Fruit fly (Drosophila melanogaster) whole organism, wandering third instar larva: Measurements from ENCODE around the gene Sox21a.

Source experiments
- Abd-B ChIP-seq: fragments of >200 bp; optimal IDR thresholded peaks from 2 replicates; lab custom pipeline; 2017; ENCODE audit warnings: missing biosample characterization, missing genetic modification characterization
- CG32264 ChIP-seq: fragments of 200-800 bp; sonication (Bioruptor generic); optimal IDR thresholded peaks from 2 replicates; lab custom pipeline; 2016; ENCODE audit warnings: missing biosample characterization, missing genetic modification characterization
- CG9705 ChIP-seq: fragments of 200-800 bp; sonication (Bioruptor generic); optimal IDR thresholded peaks from 2 replicates; lab custom pipeline; 2018; ENCODE audit warnings: missing biosample characterization, mild to moderate bottlenecking, missing genetic modification characterization
- CrebA ChIP-seq: fragments of 200-800 bp; sonication (Bioruptor generic); optimal IDR thresholded peaks from 2 replicates; lab custom pipeline; 2016; ENCODE audit warnings: missing biosample characterization, mild to moderate bottlenecking, missing genetic modification characterization, borderline replicate concordance
- Dfd ChIP-seq: fragments of >200 bp; optimal IDR thresholded peaks from 2 replicates; lab custom pipeline; 2017; ENCODE audit warnings: missing biosample characterization, missing genetic modification characterization
- Dif ChIP-seq: fragments of 200-275, 200-300 bp; sonication (Bioruptor generic); optimal IDR thresholded peaks from 2 replicates; lab custom pipeline; 2018; ENCODE audit warnings: missing biosample characterization, missing genetic modification characterization; ENCODE audit not compliant: partially characterized antibody
- GATAd ChIP-seq: sonication (Bioruptor generic); optimal IDR thresholded peaks from 2 replicates; lab custom pipeline; 2016; ENCODE audit warnings: missing biosample characterization, missing genetic modification characterization
- HLH106 ChIP-seq: fragments of 200-800 bp; optimal IDR thresholded peaks from 3 replicates; lab custom pipeline; 2019; ENCODE audit warnings: missing biosample characterization, mild to moderate bottlenecking, missing genetic modification characterization, moderate library complexity
- Hnf4 ChIP-seq: fragments of 200-800 bp; sonication (Bioruptor generic); optimal IDR thresholded peaks from 2 replicates; lab custom pipeline; 2016; ENCODE audit warnings: missing biosample characterization, mild to moderate bottlenecking, missing genetic modification characterization
- Hr83 ChIP-seq: fragments of 200-300 bp; sonication (Bioruptor generic); optimal IDR thresholded peaks from 2 replicates; lab custom pipeline; 2016; ENCODE audit warnings: missing biosample characterization, mild to moderate bottlenecking, missing genetic modification characterization, moderate library complexity; ENCODE audit not compliant: poor library complexity, severe bottlenecking
- Jra ChIP-seq: sonication (Bioruptor generic); optimal IDR thresholded peaks from 2 replicates; lab custom pipeline; 2016; ENCODE audit warnings: missing biosample characterization, missing genetic modification characterization
- Mio ChIP-seq: sonication (Bioruptor generic); optimal IDR thresholded peaks from 2 replicates; lab custom pipeline; 2016; ENCODE audit warnings: missing biosample characterization, missing genetic modification characterization
- Myc ChIP-seq: fragments of >200 bp; optimal IDR thresholded peaks from 2 replicates; lab custom pipeline; 2017
- N ChIP-seq: fragments of >200 bp; optimal IDR thresholded peaks from 2 replicates; lab custom pipeline; 2018; ENCODE audit warnings: missing biosample characterization, missing external identifiers, missing genetic modification characterization
- OdsH ChIP-seq: fragments of 200-800 bp; sonication (Bioruptor generic); optimal IDR thresholded peaks from 2 replicates; lab custom pipeline; 2016; ENCODE audit warnings: missing biosample characterization, mild to moderate bottlenecking, missing genetic modification characterization
- Rel ChIP-seq, 2 experiments: fragments of 200-800 bp; sonication (Bioruptor generic) in 1 of 2; optimal IDR thresholded peaks; 2 replicates in 1 of 2; 3 replicates in 1 of 2; lab custom pipeline; 2016 to 2019; ENCODE audit warnings: mild to moderate bottlenecking in 2 of 2, missing biosample characterization in 2 of 2, missing genetic modification characterization in 2 of 2, moderate library complexity in 1 of 2
- Sp1 ChIP-seq: fragments of 200-800 bp; sonication (Bioruptor generic); optimal IDR thresholded peaks from 3 replicates; lab custom pipeline; 2019; ENCODE audit warnings: missing biosample characterization, mild to moderate bottlenecking, missing genetic modification characterization, moderate library complexity
- Vsx2 ChIP-seq: fragments of 200-300, 225-300 bp; sonication (Bioruptor generic); optimal IDR thresholded peaks from 2 replicates; lab custom pipeline; 2018; ENCODE audit warnings: missing biosample characterization, missing genetic modification characterization; ENCODE audit not compliant: partially characterized antibody
- br ChIP-seq: fragments of 200-800 bp; sonication (Bioruptor generic); optimal IDR thresholded peaks from 2 replicates; lab custom pipeline; 2016; ENCODE audit warnings: missing biosample characterization, missing genetic modification characterization
- brk ChIP-seq: fragments of 200-800 bp; sonication (Bioruptor generic); optimal IDR thresholded peaks from 2 replicates; lab custom pipeline; 2016; ENCODE audit warnings: missing biosample characterization, mild to moderate bottlenecking, missing genetic modification characterization
- dl ChIP-seq, 2 experiments: fragments of 175-275, 200-275 bp in 1 of 2; fragments of 200-275 bp in 1 of 2; sonication (Bioruptor generic); optimal IDR thresholded peaks; lab custom pipeline; 2018; ENCODE audit warnings: mild to moderate bottlenecking in 2 of 2, missing biosample characterization in 2 of 2, missing genetic modification characterization in 2 of 2, moderate library complexity in 2 of 2; ENCODE audit not compliant: partially characterized antibody in 2 of 2, insufficient read depth in 1 of 2
- dmrt93B ChIP-seq: fragments of 200-800 bp; sonication (Bioruptor generic); optimal IDR thresholded peaks from 2 replicates; lab custom pipeline; 2018; ENCODE audit warnings: missing biosample characterization, mild to moderate bottlenecking, missing genetic modification characterization
- dsf ChIP-seq: sonication (Bioruptor generic); optimal IDR thresholded peaks from 2 replicates; lab custom pipeline; 2016; ENCODE audit warnings: missing biosample characterization, missing genetic modification characterization, borderline replicate concordance
- ey ChIP-seq: fragments of 200-800 bp; sonication (Bioruptor generic); optimal IDR thresholded peaks from 2 replicates; lab custom pipeline; 2016; ENCODE audit warnings: missing biosample characterization, missing genetic modification characterization
- fru ChIP-seq: fragments of 200-800 bp; sonication (Bioruptor generic); optimal IDR thresholded peaks from 3 replicates; lab custom pipeline; 2016; ENCODE audit warnings: missing biosample characterization, mild to moderate bottlenecking, missing genetic modification characterization
- jim ChIP-seq: fragments of 175-275, 200-325 bp; sonication (Bioruptor generic); optimal IDR thresholded peaks from 2 replicates; lab custom pipeline; 2016; ENCODE audit warnings: missing biosample characterization, mild to moderate bottlenecking, missing genetic modification characterization
- lola ChIP-seq: fragments of >200 bp; optimal IDR thresholded peaks from 2 replicates; lab custom pipeline; 2017; ENCODE audit warnings: missing biosample characterization, missing genetic modification characterization
- pan ChIP-seq: fragments of >200 bp; optimal IDR thresholded peaks from 2 replicates; lab custom pipeline; 2017
- psq ChIP-seq: fragments of 200-800 bp; sonication (Bioruptor generic); optimal IDR thresholded peaks from 3 replicates; lab custom pipeline; 2017; ENCODE audit warnings: missing biosample characterization, mild to moderate bottlenecking, missing genetic modification characterization, moderate library complexity
- rgr ChIP-seq: fragments of 200-800 bp; sonication (Bioruptor generic); optimal IDR thresholded peaks from 3 replicates; lab custom pipeline; 2016; ENCODE audit warnings: missing biosample characterization, mild to moderate bottlenecking, missing genetic modification characterization
- sage ChIP-seq: fragments of 200-800 bp; sonication (Bioruptor generic); optimal IDR thresholded peaks from 2 replicates; lab custom pipeline; 2016; ENCODE audit warnings: missing biosample characterization, mild to moderate bottlenecking, missing genetic modification characterization
- sv ChIP-seq: fragments of 200-800 bp; sonication (Bioruptor generic); optimal IDR thresholded peaks from 3 replicates; lab custom pipeline; 2016; ENCODE audit warnings: missing biosample characterization, missing genetic modification characterization
- tai ChIP-seq: sonication (Bioruptor generic); optimal IDR thresholded peaks from 2 replicates; lab custom pipeline; 2016; ENCODE audit warnings: missing biosample characterization, missing genetic modification characterization
- usp ChIP-seq: fragments of >200 bp; optimal IDR thresholded peaks from 2 replicates; lab custom pipeline; 2017; ENCODE audit warnings: missing biosample characterization, missing genetic modification characterization
- woc ChIP-seq: sonication (Bioruptor generic); optimal IDR thresholded peaks from 2 replicates; lab custom pipeline; 2016; ENCODE audit warnings: missing biosample characterization, mild to moderate bottlenecking, missing genetic modification characterization

The Sox21a gene

DNA sequence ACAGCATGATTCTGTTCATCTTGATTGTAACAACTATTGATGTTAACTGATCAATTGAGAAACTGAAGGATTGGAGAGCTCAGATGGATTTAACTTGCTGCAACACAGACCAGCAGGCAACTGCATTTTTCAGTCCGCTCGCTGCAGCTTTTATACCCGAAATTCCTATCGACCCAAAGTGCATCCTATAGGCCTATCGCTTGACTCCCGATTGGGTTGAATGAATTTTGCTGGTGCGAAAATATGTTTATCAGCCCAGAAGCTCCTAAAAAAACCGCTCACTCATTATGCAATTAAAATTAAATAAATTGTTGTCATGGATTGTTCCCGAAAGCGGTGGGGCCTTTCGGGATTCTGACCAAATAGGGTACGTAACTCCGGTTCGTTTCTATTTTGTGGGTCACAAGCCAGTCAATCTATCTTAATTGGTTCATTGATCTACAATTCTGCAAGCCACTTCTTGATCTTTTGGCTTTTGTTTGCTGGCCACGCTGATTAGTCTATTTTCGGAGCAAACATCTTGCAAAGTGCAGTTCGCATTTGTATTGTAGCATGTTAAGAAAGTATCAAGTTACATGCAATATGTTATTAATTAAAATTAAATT, 9.9 kb downstream of the Sox21a start, which contains the start of gene Fbp1:
Fbp1 (minus strand) TSS at position 113 of the 605 bp plus-strand sequence.
- TF ChIP-seq usp (GFP tag; lab: Kevin White, UChicago), result no peak
- TF ChIP-seq OdsH (GFP tag; lab: Kevin White, UChicago), result no peak
- TF ChIP-seq Sp1 (GFP tag; lab: Kevin White, UChicago), result no peak
- TF ChIP-seq Hnf4, result peak; percentile 43
- TF ChIP-seq pan (lab: Kevin White, UChicago), result no peak
- no peak for TF ChIP-seq Rel (GFP tag; optimal IDR thresholded peaks at IDR 0.05; lab: Kevin White, UChicago)
- TF ChIP-seq Rel (tag; optimal IDR thresholded peaks at IDR 0.05; lab: Kevin White, UChicago), result peak; percentile 58
- TF ChIP-seq Dif, result no peak
- no peak for TF ChIP-seq fru (GFP tag; lab: Kevin White, UChicago)

DNA sequence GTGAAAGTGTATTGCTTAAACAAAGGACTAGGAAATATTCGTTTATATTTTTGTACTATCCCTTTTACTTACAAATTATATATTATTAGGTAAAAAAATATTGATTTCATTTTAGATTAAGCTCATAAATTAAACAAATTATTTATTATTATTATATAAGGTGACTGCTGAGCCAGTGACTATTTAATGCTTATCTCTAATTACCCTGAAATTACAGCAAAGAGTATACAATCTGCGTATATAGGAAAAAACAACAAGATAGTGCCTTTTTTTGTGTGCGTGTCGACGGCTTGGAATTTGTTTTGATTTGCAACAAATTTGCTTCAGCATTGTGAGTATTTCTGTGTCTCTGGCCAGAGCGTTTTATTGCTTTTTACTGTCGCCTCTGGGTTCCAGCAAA, 18.4 kb downstream of the Sox21a start:
- TF ChIP-seq GATAd (GFP tag; lab: Kevin White, UChicago), result no peak
- no peak for TF ChIP-seq dmrt93B (GFP tag; lab: Kevin White, UChicago)
- TF ChIP-seq usp (GFP tag; lab: Kevin White, UChicago), result no peak
- TF ChIP-seq CG9705 (GFP tag; lab: Kevin White, UChicago), result no peak
- TF ChIP-seq, all 38 proteins: peak for 0

DNA sequence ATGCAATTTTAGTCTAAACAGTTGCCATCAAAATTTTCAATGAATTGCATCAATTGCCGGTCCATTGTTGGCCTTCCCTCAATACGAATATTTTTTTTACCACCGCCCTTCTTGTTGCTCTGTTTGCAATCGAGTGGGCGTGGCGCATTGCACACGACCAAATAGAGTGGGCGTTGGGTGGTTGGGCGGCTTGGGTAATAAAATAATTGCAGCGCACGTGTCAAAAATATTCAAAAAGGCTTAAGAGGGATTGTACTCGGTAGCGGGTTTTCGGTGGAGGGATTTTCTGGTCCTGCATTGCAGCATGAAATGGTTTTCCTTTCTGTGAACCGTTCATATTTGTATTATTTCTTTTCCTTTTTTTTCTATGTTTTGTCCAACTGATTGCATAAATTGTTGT, 18.9 kb downstream of the Sox21a start:
- TF ChIP-seq rgr (GFP tag; lab: Kevin White, UChicago) (no peak), usp (GFP tag; lab: Kevin White, UChicago) (no peak), Vsx2 (GFP tag; lab: Kevin White, UChicago) (no peak), Abd-B (no peak), GATAd (GFP tag; lab: Kevin White, UChicago) (no peak), br (GFP tag; lab: Kevin White, UChicago) (no peak), Mio (no peak), N (GFP tag; lab: Kevin White, UChicago) (no peak), woc (GFP tag; lab: Kevin White, UChicago) (no peak), sv (GFP tag; lab: Kevin White, UChicago) (no peak), pan (lab: Kevin White, UChicago) (no peak), CG32264 (GFP tag; lab: Kevin White, UChicago) (no peak), brk (no peak)

DNA sequence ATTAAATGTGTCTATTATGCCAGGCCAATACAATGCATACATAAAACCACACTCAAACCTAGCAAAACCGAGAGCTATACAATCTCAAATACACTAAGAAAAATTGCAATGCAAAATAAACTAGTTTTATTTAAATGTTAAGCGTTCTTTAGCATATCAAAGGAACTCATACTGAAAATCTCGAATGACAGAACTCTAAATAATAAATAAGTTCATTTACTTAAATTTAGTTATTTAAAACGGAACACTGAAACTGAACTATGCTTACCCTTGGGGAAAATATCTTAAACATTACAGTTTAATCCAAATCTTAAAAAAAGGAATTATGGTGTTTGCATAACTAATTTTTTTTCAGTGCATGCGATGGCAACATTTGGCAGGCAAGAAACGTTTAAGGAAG, 21.7 kb downstream of the Sox21a start:
- TF ChIP-seq rgr (GFP tag; lab: Kevin White, UChicago) (no peak), Jra (GFP tag; lab: Kevin White, UChicago) (no peak), dmrt93B (GFP tag; lab: Kevin White, UChicago) (no peak), OdsH (GFP tag; lab: Kevin White, UChicago) (no peak), Dif (no peak), Rel (GFP tag; optimal IDR thresholded peaks at IDR 0.05; lab: Kevin White, UChicago) (no peak), Rel (tag; optimal IDR thresholded peaks at IDR 0.05; lab: Kevin White, UChicago) (no peak), Hr83 (GFP tag; lab: Kevin White, UChicago) (no peak), CG9705 (GFP tag; lab: Kevin White, UChicago) (no peak), Vsx2 (GFP tag; lab: Kevin White, UChicago) (no peak), br (GFP tag; lab: Kevin White, UChicago) (no peak), Mio (no peak)

DNA sequence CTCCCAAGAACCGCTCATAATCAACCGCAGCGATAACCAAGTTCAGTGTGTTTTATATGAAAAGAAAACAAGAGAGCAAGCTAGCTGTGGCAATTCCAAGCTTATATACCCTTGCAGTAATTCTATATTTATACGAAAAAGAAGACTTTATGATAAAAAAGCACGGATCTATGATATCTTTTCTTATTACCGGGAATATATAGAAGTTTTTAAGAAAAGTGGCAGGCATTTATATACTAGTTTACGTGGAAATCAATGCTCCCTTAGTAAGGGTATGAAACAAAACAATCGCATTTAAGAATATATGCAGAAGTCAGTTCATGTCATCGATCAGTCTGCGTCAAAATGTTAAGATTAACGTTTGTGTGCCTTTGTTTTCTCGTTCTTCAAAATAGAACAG, 24.6 kb downstream of the Sox21a start, which contains the start of gene CG8100:
CG8100 (plus strand) TSS at position 333 of the 400 bp plus-strand sequence.
- TF ChIP-seq HLH106 (peak; percentile 35), CG32264 (GFP tag; lab: Kevin White, UChicago) (peak; percentile 21), CrebA (GFP tag; lab: Kevin White, UChicago) (no peak), Abd-B (no peak), sage (GFP tag; lab: Kevin White, UChicago) (peak; percentile 66), Mio (no peak), Dif (no peak), brk (no peak), Dfd (no peak), dl (GFP tag; optimal IDR thresholded peaks at IDR 0.05; lab: Kevin White, UChicago; ENCODE audit: insufficient read depth in 1 of 2, partially characterized antibody in 2 of 2) (no peak), fru (GFP tag; lab: Kevin White, UChicago) (peak; percentile 80), rgr (GFP tag; lab: Kevin White, UChicago) (peak; percentile 71), dmrt93B (GFP tag; lab: Kevin White, UChicago) (peak; percentile 34), usp (GFP tag; lab: Kevin White, UChicago) (no peak), N (GFP tag; lab: Kevin White, UChicago) (no peak), woc (GFP tag; lab: Kevin White, UChicago) (peak; percentile 45), ey (GFP tag; lab: Kevin White, UChicago) (peak; percentile 74), pan (lab: Kevin White, UChicago) (peak; percentile 7), CG9705 (GFP tag; lab: Kevin White, UChicago) (no peak), GATAd (GFP tag; lab: Kevin White, UChicago) (no peak), br (GFP tag; lab: Kevin White, UChicago) (peak; percentile 68), dsf (GFP tag; lab: Kevin White, UChicago) (no peak), Rel (GFP tag; optimal IDR thresholded peaks at IDR 0.05; lab: Kevin White, UChicago) (peak; percentile 20), Rel (tag; optimal IDR thresholded peaks at IDR 0.05; lab: Kevin White, UChicago) (no peak), jim (GFP tag; lab: Kevin White, UChicago) (no peak), Vsx2 (GFP tag; lab: Kevin White, UChicago) (no peak), psq (GFP tag; lab: Kevin White, UChicago) (peak; percentile 57), sv (GFP tag; lab: Kevin White, UChicago) (no peak), tai (GFP tag; lab: Kevin White, UChicago) (no peak), Hr83 (GFP tag; lab: Kevin White, UChicago) (no peak), lola (GFP tag; lab: Kevin White, UChicago) (no peak), OdsH (GFP tag; lab: Kevin White, UChicago) (peak; percentile 76), Myc (lab: Kevin White, UChicago) (no peak)
